Worm (Caenorhabditis elegans) whole organism, L1 larva: Measurements from ENCODE around the gene lst-4.

Experiments
- C34B4.2 ChIP-seq: sonication (generic microtip); optimal IDR thresholded peaks from 2 replicates; lab custom pipeline; 2017; ENCODE audit warnings: mild to moderate bottlenecking, missing genetic modification characterization, missing compliant biosample characterization
- aly-2 ChIP-seq: fragments of 150-350 bp; optimal IDR thresholded peaks from 2 replicates; lab custom pipeline; 2014; ENCODE audit warnings: missing biosample characterization, missing genetic modification characterization
- isw-1 ChIP-seq: fragments of 200-800 bp; sonication (Bioruptor generic); IDR thresholded peaks from 2 replicates; pipeline ENCODE4 v1.3.6; 2022; ENCODE audit warnings: missing genetic modification characterization, missing compliant biosample characterization
- nhr-237 ChIP-seq: fragments of 150-350 bp; optimal IDR thresholded peaks from 2 replicates; lab custom pipeline; 2014; ENCODE audit warnings: missing biosample characterization, missing genetic modification characterization
- nhr-28 ChIP-seq: fragments of 150-350 bp; optimal IDR thresholded peaks from 2 replicates; lab custom pipeline; 2014; ENCODE audit warnings: missing biosample characterization, missing genetic modification characterization
- pag-3 ChIP-seq: sonication (generic microtip); optimal IDR thresholded peaks from 2 replicates; lab custom pipeline; 2017; ENCODE audit warnings: missing genetic modification characterization, mild to moderate bottlenecking, missing compliant biosample characterization, antibody characterized with exemption, borderline replicate concordance; ENCODE audit not compliant: insufficient read depth

ce11 chrIV:14083505-14083904 lies 13.8 kb upstream of the lst-4 start, which contains the start of gene F52B11.2:
- TF ChIP-seq nhr-28 (tag; lab: Kevin White, UChicago): no peak
- TF ChIP-seq aly-2: no peak
- no peak for TF ChIP-seq isw-1
- no peak for TF ChIP-seq pag-3 (tag; lab: Kevin White, UChicago)
- TF ChIP-seq nhr-237 (tag; lab: Kevin White, UChicago): no peak
- no peak for TF ChIP-seq C34B4.2 (tag; lab: Kevin White, UChicago)
